Fruit fly (Drosophila melanogaster): Measurements from ENCODE around the gene GAPsec.

GAPsec gene

DNA sequence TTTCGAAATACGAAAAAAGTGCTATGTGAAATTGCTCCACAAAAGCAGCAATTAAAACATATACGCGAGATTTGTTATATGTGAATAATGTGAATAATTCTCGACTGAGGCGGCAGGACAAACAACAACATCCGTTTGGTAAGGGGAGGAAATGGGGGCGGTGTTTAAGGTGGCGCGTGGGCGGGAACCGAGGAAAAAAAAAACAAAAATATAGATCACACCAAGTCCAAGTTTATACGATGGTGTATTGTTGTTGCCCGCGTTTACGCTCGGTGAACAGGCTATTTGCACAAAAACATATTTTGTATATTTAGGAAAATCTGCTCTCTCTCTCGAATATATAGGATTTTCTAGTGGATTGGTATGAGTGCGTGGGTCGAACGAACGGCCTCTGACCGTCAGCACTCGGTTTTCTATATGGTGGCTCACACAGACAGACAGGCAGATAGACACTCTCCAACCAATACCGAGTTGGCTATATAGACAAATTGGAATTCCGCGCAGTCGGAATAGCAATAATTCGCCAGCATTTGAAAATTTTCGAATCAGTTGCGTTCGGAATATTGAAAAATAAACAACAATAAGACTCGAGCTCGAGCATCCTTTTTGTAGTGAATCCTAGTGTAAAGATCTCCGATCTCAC lies 6.1 kb upstream of the GAPsec start:
- TF ChIP-seq Abd-B (GFP tag; optimal IDR thresholded peaks at IDR 0.05) (no peak), rgr (GFP tag; optimal IDR thresholded peaks at IDR 0.05) (peak; percentile 53), foxo (GFP tag; optimal IDR thresholded peaks at IDR 0.05) (no peak)

DNA sequence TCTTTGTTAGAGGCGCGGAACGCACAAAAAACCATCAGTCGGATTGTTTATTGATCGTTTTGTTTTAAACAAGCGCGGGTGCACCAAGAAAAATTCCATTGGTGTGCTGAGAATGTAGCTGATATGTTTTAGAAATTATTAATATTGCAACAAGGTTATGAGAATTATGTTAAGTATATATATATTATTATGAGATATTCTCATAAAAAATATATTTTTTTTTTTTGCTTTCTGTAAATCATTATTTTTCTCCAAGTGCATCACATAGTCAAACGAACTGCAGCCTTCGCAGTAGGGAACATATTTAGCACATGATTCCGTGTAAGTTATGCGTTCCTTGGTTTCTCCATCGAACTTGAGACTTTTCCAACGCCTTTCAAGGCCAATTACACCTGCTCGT lies 5.3 kb upstream of the GAPsec start:
- peak; percentile 4 for TF ChIP-seq CG9705 (GFP tag; optimal IDR thresholded peaks at IDR 0.05)
- TF ChIP-seq fru (GFP tag; optimal IDR thresholded peaks at IDR 0.05): no peak
- TF ChIP-seq Hr78 (GFP tag; optimal IDR thresholded peaks at IDR 0.05): no peak
- no peak for TF ChIP-seq Mio (GFP tag; optimal IDR thresholded peaks at IDR 0.05)
- no peak for TF ChIP-seq usp (GFP tag; optimal IDR thresholded peaks at IDR 0.05)
- no peak for TF ChIP-seq Myc (optimal IDR thresholded peaks at IDR 0.05)
- TF ChIP-seq Abd-B (GFP tag; optimal IDR thresholded peaks at IDR 0.05): no peak
- no peak for TF ChIP-seq GATAd (GFP tag; optimal IDR thresholded peaks at IDR 0.05)
- no peak for TF ChIP-seq rgr (GFP tag; optimal IDR thresholded peaks at IDR 0.05)
- no peak for TF ChIP-seq dmrt93B (GFP tag; optimal IDR thresholded peaks at IDR 0.05)
- no peak for TF ChIP-seq jim (GFP tag; optimal IDR thresholded peaks at IDR 0.05)
- no peak for TF ChIP-seq sage (GFP tag; optimal IDR thresholded peaks at IDR 0.05)
- no peak for TF ChIP-seq Vsx2 (GFP tag; optimal IDR thresholded peaks at IDR 0.05; ENCODE audit: partially characterized antibody)
- TF ChIP-seq N (GFP tag; optimal IDR thresholded peaks at IDR 0.05): no peak
- no peak for TF ChIP-seq woc (GFP tag; optimal IDR thresholded peaks at IDR 0.05)
- peak in 1 of 2 experiments; percentile 29 for TF ChIP-seq foxo (GFP tag; optimal IDR thresholded peaks at IDR 0.05)
- TF ChIP-seq brk (GFP tag; optimal IDR thresholded peaks at IDR 0.05): no peak
- peak; percentile 42 for TF ChIP-seq Sp1 (GFP tag; optimal IDR thresholded peaks at IDR 0.05)
- no peak for TF ChIP-seq Dfd (GFP tag; optimal IDR thresholded peaks at IDR 0.05)
- TF ChIP-seq Dif (GFP tag; optimal IDR thresholded peaks at IDR 0.05; ENCODE audit: partially characterized antibody): no peak
- TF ChIP-seq OdsH (GFP tag; optimal IDR thresholded peaks at IDR 0.05): no peak
- TF ChIP-seq dl (GFP tag; optimal IDR thresholded peaks at IDR 0.05; ENCODE audit: insufficient read depth in 1 of 2, partially characterized antibody in 2 of 2): no peak
- TF ChIP-seq lola (GFP tag; optimal IDR thresholded peaks at IDR 0.05): no peak
- peak; percentile 57 for TF ChIP-seq HLH106 (tag; optimal IDR thresholded peaks at IDR 0.05)
- no peak for TF ChIP-seq Rel (GFP tag; optimal IDR thresholded peaks at IDR 0.05)
- TF ChIP-seq Rel (tag; optimal IDR thresholded peaks at IDR 0.05): no peak
- TF ChIP-seq dsf (GFP tag; optimal IDR thresholded peaks at IDR 0.05; ENCODE audit: borderline replicate concordance): no peak
- no peak for TF ChIP-seq Hr83 (GFP tag; optimal IDR thresholded peaks at IDR 0.05; ENCODE audit: poor library complexity, severe bottlenecking)

DNA sequence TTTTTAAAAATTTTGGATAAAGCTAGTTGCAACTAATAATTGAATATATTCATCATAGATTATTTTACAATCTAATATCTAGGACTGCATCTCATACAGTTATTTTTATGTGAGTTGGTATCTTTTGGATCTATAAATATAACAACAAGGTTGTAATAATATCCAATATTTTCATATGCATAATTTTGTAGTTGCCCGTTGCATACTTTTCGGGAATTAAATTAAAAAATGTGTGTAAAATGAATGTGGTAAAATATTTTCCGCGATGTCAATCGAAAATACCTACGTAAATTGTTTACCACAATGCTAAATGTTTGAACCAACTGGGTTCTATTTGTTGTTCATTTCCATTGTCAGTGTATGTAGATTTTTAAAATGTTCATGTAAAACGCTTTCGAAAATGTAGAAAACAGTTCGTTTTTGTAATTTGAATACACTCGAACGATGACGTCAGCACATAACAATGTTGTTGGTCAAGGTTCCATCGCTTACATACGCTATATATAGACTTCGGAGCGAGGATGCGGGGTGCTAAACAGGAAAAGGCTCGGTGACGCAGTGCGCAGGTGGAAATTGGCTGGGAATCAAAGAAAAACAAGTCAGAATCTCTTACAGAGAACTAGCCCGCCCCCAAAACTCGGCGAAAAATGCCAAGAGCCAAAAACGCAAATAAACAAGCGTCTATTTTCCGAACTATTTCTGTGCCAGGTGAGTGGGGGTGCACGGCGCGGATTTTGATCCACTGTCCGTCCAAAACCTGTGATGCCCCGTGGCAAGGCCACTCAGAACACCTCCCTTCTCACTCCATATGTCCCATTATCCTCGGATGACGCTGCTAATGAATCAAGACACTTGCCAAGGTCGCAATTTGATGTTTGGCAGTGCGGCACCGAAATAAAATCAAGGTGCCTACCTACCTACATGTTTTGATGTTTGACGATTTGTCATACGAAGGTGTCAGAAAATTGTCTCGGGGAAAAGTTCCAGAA lies 4.4 kb upstream of the GAPsec start:
- no peak for TF ChIP-seq Hr78 (GFP tag; optimal IDR thresholded peaks at IDR 0.05)
- TF ChIP-seq tai (GFP tag; optimal IDR thresholded peaks at IDR 0.05): no peak
- peak; percentile 42 for TF ChIP-seq Myc (optimal IDR thresholded peaks at IDR 0.05)
- no peak for TF ChIP-seq fru (GFP tag; optimal IDR thresholded peaks at IDR 0.05)

dm6 chr3L:8621465-8621864 lies 2.2 kb downstream of the GAPsec start:
- no peak for TF ChIP-seq Hnf4 (GFP tag; optimal IDR thresholded peaks at IDR 0.05)
- TF ChIP-seq Vsx2 (GFP tag; optimal IDR thresholded peaks at IDR 0.05; ENCODE audit: partially characterized antibody): no peak
- no peak for TF ChIP-seq Myc (optimal IDR thresholded peaks at IDR 0.05)
- no peak for TF ChIP-seq pan (optimal IDR thresholded peaks at IDR 0.05)
- no peak for TF ChIP-seq Rel (GFP tag; optimal IDR thresholded peaks at IDR 0.05)
- TF ChIP-seq Rel (tag; optimal IDR thresholded peaks at IDR 0.05): no peak
- TF ChIP-seq dmrt93B (GFP tag; optimal IDR thresholded peaks at IDR 0.05): no peak
- TF ChIP-seq CrebA (GFP tag; optimal IDR thresholded peaks at IDR 0.05; ENCODE audit: borderline replicate concordance): no peak
- no peak for TF ChIP-seq woc (GFP tag; optimal IDR thresholded peaks at IDR 0.05)
- no peak for TF ChIP-seq Abd-B (GFP tag; optimal IDR thresholded peaks at IDR 0.05)
- TF ChIP-seq Jra (GFP tag; optimal IDR thresholded peaks at IDR 0.05): no peak
- TF ChIP-seq Sp1 (GFP tag; optimal IDR thresholded peaks at IDR 0.05): no peak

Data from whole organism, wandering third instar larva.